ENCODE assay signal across 7 worm cellular contexts in the genomic region with DNA sequence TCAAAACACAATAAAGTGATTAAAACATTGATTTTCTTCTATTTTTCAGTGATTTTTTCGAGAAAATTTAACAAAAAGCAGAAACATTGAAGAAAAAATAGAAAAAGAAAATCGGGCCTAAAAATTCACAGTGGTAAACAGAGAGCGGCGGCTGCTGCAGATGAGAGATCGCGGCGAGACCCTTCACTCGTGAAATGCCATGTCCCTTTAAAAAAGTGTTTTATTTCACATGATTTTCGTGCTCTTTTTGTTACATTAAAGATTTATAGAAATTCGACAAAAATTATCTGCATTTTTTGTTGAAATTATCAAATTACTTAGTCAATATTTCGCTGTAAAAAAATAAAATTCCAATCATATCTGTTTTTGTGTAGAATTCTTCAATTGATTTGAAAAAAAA.
TF ChIP-seq lines count a peak whose summit lies in the region.

No protein-coding gene starts in this region.

TF ChIP-seq in whole organism, L1 larva, 84 proteins besides CTCF, POLR2A, EP300 and RAD21 (continued from another document and continues in another):
- peak in 1 of 6 experiments; percentile 68 for TF ChIP-seq elt-3 (tag; optimal IDR thresholded peaks at IDR 0.05; lab: Kevin White, UChicago)
- TF ChIP-seq fkh-4 (tag; optimal IDR thresholded peaks at IDR 0.05; lab: Kevin White, UChicago; ENCODE audit: borderline replicate concordance) = no peak
- TF ChIP-seq C16A3.4 (tag; optimal IDR thresholded peaks at IDR 0.05; lab: Kevin White, UChicago) = peak; percentile 60
- peak; percentile 78 for TF ChIP-seq nhr-71 (tag; optimal IDR thresholded peaks at IDR 0.05; lab: Kevin White, UChicago)
- TF ChIP-seq nhr-47 (tag; optimal IDR thresholded peaks at IDR 0.05; lab: Kevin White, UChicago) = peak; percentile 63
- TF ChIP-seq hlh-4 (tag; optimal IDR thresholded peaks at IDR 0.05; lab: Kevin White, UChicago) = no peak
- peak; percentile 11 for TF ChIP-seq blmp-1 (tag; optimal IDR thresholded peaks at IDR 0.05; lab: Kevin White, UChicago)
- TF ChIP-seq tbx-2 (tag; optimal IDR thresholded peaks at IDR 0.05; lab: Kevin White, UChicago) = peak; percentile 45
- peak; percentile 9; the same call in 1 of the 2 replicates for TF ChIP-seq isw-1 (GFP tag; IDR thresholded peaks at IDR 0.05; lab: Robert Waterston, UW)
- peak; percentile 64 for TF ChIP-seq swsn-7 (tag; optimal IDR thresholded peaks at IDR 0.05; lab: Kevin White, UChicago)
- TF ChIP-seq nhr-20 (tag; optimal IDR thresholded peaks at IDR 0.05; lab: Kevin White, UChicago) = peak; percentile 59
- peak; percentile 37 for TF ChIP-seq lin-39 (tag; optimal IDR thresholded peaks at IDR 0.05; lab: Kevin White, UChicago)
- TF ChIP-seq lsy-2 (tag; optimal IDR thresholded peaks at IDR 0.05; lab: Kevin White, UChicago) = peak; percentile 61 to 86
- peak; percentile 54 for TF ChIP-seq rnt-1 (tag; optimal IDR thresholded peaks at IDR 0.05; lab: Kevin White, UChicago)
- peak; percentile 63 for TF ChIP-seq lin-35 (GFP tag; optimal IDR thresholded peaks at IDR 0.05; lab: Kevin White, UChicago)
- TF ChIP-seq Y116A8C.19 (tag; optimal IDR thresholded peaks at IDR 0.05; lab: Kevin White, UChicago; ENCODE audit: borderline replicate concordance) = no peak
- no peak for TF ChIP-seq ztf-4 (tag; optimal IDR thresholded peaks at IDR 0.05; lab: Kevin White, UChicago)

TF ChIP-seq in whole organism, L2 larva, 48 proteins besides CTCF, POLR2A, EP300 and RAD21 (continued from another document):
- TF ChIP-seq lsy-2 (tag; optimal IDR thresholded peaks at IDR 0.05; lab: Kevin White, UChicago) (peak; percentile 0 to 83), egl-27 (tag; optimal IDR thresholded peaks at IDR 0.05; lab: Kevin White, UChicago) (no peak), F13H6.1 (tag; optimal IDR thresholded peaks at IDR 0.05; lab: Kevin White, UChicago) (peak; percentile 36), unc-55 (GFP tag; optimal IDR thresholded peaks at IDR 0.05; lab: Kevin White, UChicago) (peak; percentile 84), sma-9 (GFP tag; optimal IDR thresholded peaks at IDR 0.05; lab: Kevin White, UChicago) (peak; percentile 30), sma-9 (tag; optimal IDR thresholded peaks at IDR 0.05; lab: Kevin White, UChicago) (no peak), lin-11 (tag; optimal IDR thresholded peaks at IDR 0.05; lab: Kevin White, UChicago) (peak; percentile 61), gmeb-1 (tag; optimal IDR thresholded peaks at IDR 0.05; lab: Kevin White, UChicago) (peak; percentile 64), sem-4 (tag; optimal IDR thresholded peaks at IDR 0.05; lab: Kevin White, UChicago) (peak; percentile 28), nhr-12 (tag; optimal IDR thresholded peaks at IDR 0.05; lab: Kevin White, UChicago) (no peak), C34F6.9 (tag; optimal IDR thresholded peaks at IDR 0.05; lab: Kevin White, UChicago) (peak; percentile 72), nhr-129 (tag; optimal IDR thresholded peaks at IDR 0.05; lab: Kevin White, UChicago) (peak; percentile 35), ZK546.5 (tag; optimal IDR thresholded peaks at IDR 0.05; lab: Kevin White, UChicago) (no peak)

TF ChIP-seq in whole organism, L3 larva, 47 proteins besides CTCF, POLR2A, EP300 and RAD21 (continued from another document):
- TF ChIP-seq elt-2 (tag; optimal IDR thresholded peaks at IDR 0.05; lab: Kevin White, UChicago) (peak; percentile 34), pqm-1 (tag; optimal IDR thresholded peaks at IDR 0.05; lab: Kevin White, UChicago) (peak; percentile 27), ceh-9 (tag; optimal IDR thresholded peaks at IDR 0.05; lab: Kevin White, UChicago) (no peak), unc-62 (GFP tag; optimal IDR thresholded peaks at IDR 0.05; lab: Kevin White, UChicago) (no peak), ceh-28 (tag; optimal IDR thresholded peaks at IDR 0.05; lab: Kevin White, UChicago) (peak; percentile 12), hmg-11 (tag; optimal IDR thresholded peaks at IDR 0.05; lab: Kevin White, UChicago) (peak; percentile 85), nfya-1 (tag; optimal IDR thresholded peaks at IDR 0.05; lab: Kevin White, UChicago; ENCODE audit: insufficient read depth) (peak; percentile 77), snpc-4 (tag; optimal IDR thresholded peaks at IDR 0.05; lab: Kevin White, UChicago) (peak; percentile 80), nhr-23 (tag; optimal IDR thresholded peaks at IDR 0.05; lab: Kevin White, UChicago) (peak; percentile 51), sea-2 (GFP tag; optimal IDR thresholded peaks at IDR 0.05; lab: Kevin White, UChicago) (no peak), ZK546.5 (tag; optimal IDR thresholded peaks at IDR 0.05; lab: Kevin White, UChicago) (no peak), ztf-11 (tag; optimal IDR thresholded peaks at IDR 0.05; lab: Kevin White, UChicago) (no peak), zag-1 (tag; optimal IDR thresholded peaks at IDR 0.05; lab: Kevin White, UChicago) (no peak), ceh-82 (tag; optimal IDR thresholded peaks at IDR 0.05; lab: Kevin White, UChicago) (no peak), nhr-43 (tag; optimal IDR thresholded peaks at IDR 0.05; lab: Kevin White, UChicago; ENCODE audit: poor library complexity, severe bottlenecking) (peak; percentile 25), elt-3 (tag; optimal IDR thresholded peaks at IDR 0.05; lab: Kevin White, UChicago) (no peak), fkh-2 (tag; optimal IDR thresholded peaks at IDR 0.05; lab: Kevin White, UChicago) (no peak), nhr-11 (tag; optimal IDR thresholded peaks at IDR 0.05; lab: Kevin White, UChicago) (no peak), nhr-25 (tag; optimal IDR thresholded peaks at IDR 0.05; lab: Kevin White, UChicago) (peak; percentile 48)

TF ChIP-seq in whole organism, L4 larva, 104 proteins besides CTCF, POLR2A, EP300 and RAD21 (continued from another document and continues in another):
- TF ChIP-seq unc-39 (tag; optimal IDR thresholded peaks at IDR 0.05; lab: Kevin White, UChicago) = no peak
- no peak for TF ChIP-seq set-16 (GFP tag; IDR thresholded peaks at IDR 0.05; lab: Robert Waterston, UW)
- peak; percentile 67 for TF ChIP-seq T20F7.1 (GFP tag; optimal IDR thresholded peaks at IDR 0.05; lab: Kevin White, UChicago)
- no peak for TF ChIP-seq ceh-20 (GFP tag; IDR thresholded peaks at IDR 0.05; lab: Robert Waterston, UW)
- TF ChIP-seq ZK337.2 (GFP tag; IDR thresholded peaks at IDR 0.05; lab: Robert Waterston, UW) = no peak
- TF ChIP-seq lin-13 (GFP tag; optimal IDR thresholded peaks at IDR 0.05; lab: Kevin White, UChicago) = no peak
- TF ChIP-seq mep-1 (tag; optimal IDR thresholded peaks at IDR 0.05; lab: Kevin White, UChicago) = peak; percentile 77
- peak; percentile 64 for TF ChIP-seq nhr-6 (tag; optimal IDR thresholded peaks at IDR 0.05; lab: Kevin White, UChicago)
- TF ChIP-seq pha-4 (GFP tag; IDR thresholded peaks at IDR 0.05; lab: Robert Waterston, UW) = 0 out of 2 replicates have a peak, but pooled peaks have one; percentile 25
- peak; percentile 66 for TF ChIP-seq pha-4 (tag; optimal IDR thresholded peaks at IDR 0.05; lab: Kevin White, UChicago)
- TF ChIP-seq lin-39 (tag; optimal IDR thresholded peaks at IDR 0.05; lab: Kevin White, UChicago) = no peak
- no peak for TF ChIP-seq mdt-29 (GFP tag; IDR thresholded peaks at IDR 0.05; lab: Robert Waterston, UW)
- peak; percentile 42 for TF ChIP-seq rbr-2 (tag; optimal IDR thresholded peaks at IDR 0.05; lab: Kevin White, UChicago)
- TF ChIP-seq hif-1 (tag; optimal IDR thresholded peaks at IDR 0.05; lab: Kevin White, UChicago) = no peak
- no peak for TF ChIP-seq daf-19 (GFP tag; conservative IDR thresholded peaks at IDR 0.05; lab: Robert Waterston, UW)
- no peak for TF ChIP-seq madf-9 (GFP tag; conservative IDR thresholded peaks at IDR 0.05; lab: Robert Waterston, UW)
- no peak for TF ChIP-seq php-3 (GFP tag; IDR thresholded peaks at IDR 0.05; lab: Robert Waterston, UW)
- TF ChIP-seq T26A8.4 (GFP tag; IDR thresholded peaks at IDR 0.05; lab: Robert Waterston, UW) = peak; percentile 20; the same call in 1 of the 2 replicates
- TF ChIP-seq ctbp-1 (GFP tag; IDR thresholded peaks at IDR 0.05; lab: Robert Waterston, UW) = no peak
- TF ChIP-seq ztf-7 (tag; optimal IDR thresholded peaks at IDR 0.05; lab: Kevin White, UChicago) = peak; percentile 7
- no peak for TF ChIP-seq zip-11 (GFP tag; IDR thresholded peaks at IDR 0.05; lab: Robert Waterston, UW)

TF ChIP-seq in whole organism, late embryonic, 69 proteins besides CTCF, POLR2A, EP300 and RAD21 (continued from another document):
- TF ChIP-seq dve-1 (tag; optimal IDR thresholded peaks at IDR 0.05; lab: Kevin White, UChicago) = peak; percentile 8
- TF ChIP-seq hlh-15 (tag; optimal IDR thresholded peaks at IDR 0.05; lab: Kevin White, UChicago) = no peak
- TF ChIP-seq nfya-1 (tag; optimal IDR thresholded peaks at IDR 0.05; lab: Kevin White, UChicago) = peak; percentile 39
- TF ChIP-seq ceh-14 (tag; optimal IDR thresholded peaks at IDR 0.05; lab: Kevin White, UChicago) = no peak

TF ChIP-seq in whole organism, mixed stage, embryonic, 35 proteins besides CTCF, POLR2A, EP300 and RAD21 (continued from another document):
- TF ChIP-seq lin-13 (tag; optimal IDR thresholded peaks at IDR 0.05; lab: Kevin White, UChicago) (peak; percentile 33), ces-1 (GFP tag; optimal IDR thresholded peaks at IDR 0.05; lab: Kevin White, UChicago) (peak; percentile 9), blmp-1 (tag; optimal IDR thresholded peaks at IDR 0.05; lab: Kevin White, UChicago) (no peak), nhr-2 (tag; optimal IDR thresholded peaks at IDR 0.05; lab: Kevin White, UChicago) (no peak), ham-2 (GFP tag; optimal IDR thresholded peaks at IDR 0.05; lab: Kevin White, UChicago) (no peak), unc-120 (tag; optimal IDR thresholded peaks at IDR 0.05; lab: Kevin White, UChicago; ENCODE audit: poor library complexity, severe bottlenecking) (no peak), unc-62 (GFP tag; optimal IDR thresholded peaks at IDR 0.05; lab: Kevin White, UChicago) (no peak), M03D4.4 (tag; optimal IDR thresholded peaks at IDR 0.05; lab: Kevin White, UChicago) (no peak), elt-3 (tag; optimal IDR thresholded peaks at IDR 0.05; lab: Kevin White, UChicago) (no peak), lin-32 (GFP tag; optimal IDR thresholded peaks at IDR 0.05; lab: Kevin White, UChicago) (no peak), ztf-11 (tag; optimal IDR thresholded peaks at IDR 0.05; lab: Kevin White, UChicago) (no peak), ceh-43 (GFP tag; optimal IDR thresholded peaks at IDR 0.05; lab: Kevin White, UChicago) (no peak), drap-1 (GFP tag; optimal IDR thresholded peaks at IDR 0.05; lab: Kevin White, UChicago) (no peak), zip-8 (tag; optimal IDR thresholded peaks at IDR 0.05; lab: Kevin White, UChicago) (no peak), flh-1 (GFP tag; optimal IDR thresholded peaks at IDR 0.05; lab: Kevin White, UChicago) (no peak), lsy-2 (tag; optimal IDR thresholded peaks at IDR 0.05; lab: Kevin White, UChicago) (peak; percentile 50), nhr-237 (tag; optimal IDR thresholded peaks at IDR 0.05; lab: Kevin White, UChicago) (peak; percentile 32)
TF ChIP-seq in whole organism, mixed stage, embryonic: peak in this region for 8.

TF ChIP-seq in whole organism, young adult, 124 proteins besides CTCF, POLR2A, EP300 and RAD21 (continued from another document and continues in another):
- peak; percentile 51 for TF ChIP-seq F23B12.7 (tag; optimal IDR thresholded peaks at IDR 0.05; lab: Kevin White, UChicago; ENCODE audit: insufficient read depth)
- no peak for TF ChIP-seq ztf-6 (GFP tag; IDR thresholded peaks at IDR 0.05; lab: Robert Waterston, UW)
- TF ChIP-seq C17E4.6 (GFP tag; IDR thresholded peaks at IDR 0.05; lab: Robert Waterston, UW) = no peak
- no peak for TF ChIP-seq F22D6.2 (tag; optimal IDR thresholded peaks at IDR 0.05; lab: Kevin White, UChicago)
- TF ChIP-seq hlh-12 (tag; optimal IDR thresholded peaks at IDR 0.05; lab: Kevin White, UChicago) = no peak
- TF ChIP-seq nhr-80 (tag; optimal IDR thresholded peaks at IDR 0.05; lab: Kevin White, UChicago) = peak; percentile 35
- TF ChIP-seq unc-62 (GFP tag; optimal IDR thresholded peaks at IDR 0.05; lab: Kevin White, UChicago) = no peak
- peak; percentile 52 for TF ChIP-seq snpc-1.1 (tag; optimal IDR thresholded peaks at IDR 0.05; lab: Kevin White, UChicago; ENCODE audit: insufficient read depth)
- TF ChIP-seq hmg-1.2 (GFP tag; IDR thresholded peaks at IDR 0.05; lab: Robert Waterston, UW) = peak; percentile 44; the same call in 1 of the 2 replicates
- no peak for TF ChIP-seq pha-4 (tag; optimal IDR thresholded peaks at IDR 0.05; lab: Kevin White, UChicago)
- no peak for TF ChIP-seq nhr-27 (tag; optimal IDR thresholded peaks at IDR 0.05; lab: Kevin White, UChicago)
- no peak for TF ChIP-seq xnd-1 (tag; optimal IDR thresholded peaks at IDR 0.05; lab: Kevin White, UChicago)
- no peak for TF ChIP-seq chd-7 (tag; optimal IDR thresholded peaks at IDR 0.05; lab: Kevin White, UChicago)
- no peak for TF ChIP-seq ceh-27 (GFP tag; optimal IDR thresholded peaks at IDR 0.05; lab: Kevin White, UChicago)
- TF ChIP-seq attf-5 (GFP tag; optimal IDR thresholded peaks at IDR 0.05; lab: Kevin White, UChicago) = no peak
- TF ChIP-seq snpc-4 (GFP tag; optimal IDR thresholded peaks at IDR 0.05; lab: Kevin White, UChicago) = peak; percentile 80
- TF ChIP-seq snpc-4 (tag; optimal IDR thresholded peaks at IDR 0.05; lab: Kevin White, UChicago) = peak; percentile 70 to 79 (median 76)
- no peak for TF ChIP-seq F57C9.4 (tag; optimal IDR thresholded peaks at IDR 0.05; lab: Kevin White, UChicago)
- no peak for TF ChIP-seq lsy-27 (tag; optimal IDR thresholded peaks at IDR 0.05; lab: Kevin White, UChicago; ENCODE audit: borderline replicate concordance, insufficient read depth)
- TF ChIP-seq F37B4.10 (GFP tag; IDR thresholded peaks at IDR 0.05; lab: Robert Waterston, UW) = no peak
- TF ChIP-seq ceh-91 (GFP tag; IDR thresholded peaks at IDR 0.05; lab: Robert Waterston, UW) = 0 out of 2 replicates have a peak, but pooled peaks have one; percentile 18
- TF ChIP-seq die-1 (tag; optimal IDR thresholded peaks at IDR 0.05; lab: Kevin White, UChicago) = no peak
- no peak for TF ChIP-seq zfh-2 (GFP tag; conservative IDR thresholded peaks at IDR 0.05; lab: Robert Waterston, UW)
- no peak for TF ChIP-seq madf-8 (GFP tag; conservative IDR thresholded peaks at IDR 0.05; lab: Robert Waterston, UW)
- TF ChIP-seq ZK185.1 (tag; optimal IDR thresholded peaks at IDR 0.05; lab: Kevin White, UChicago; ENCODE audit: poor library complexity, severe bottlenecking) = peak; percentile 1
- no peak for TF ChIP-seq ztf-22 (GFP tag; optimal IDR thresholded peaks at IDR 0.05; lab: Kevin White, UChicago)
- no peak for TF ChIP-seq ztf-28 (GFP tag; IDR thresholded peaks at IDR 0.05; lab: Robert Waterston, UW)
- TF ChIP-seq rec-8 (tag; optimal IDR thresholded peaks at IDR 0.05; lab: Kevin White, UChicago) = no peak
- TF ChIP-seq aptf-2 (GFP tag; conservative IDR thresholded peaks at IDR 0.05; lab: Robert Waterston, UW) = no peak
- no peak for TF ChIP-seq zim-3 (tag; optimal IDR thresholded peaks at IDR 0.05; lab: Kevin White, UChicago)
- TF ChIP-seq lsl-1 (GFP tag; optimal IDR thresholded peaks at IDR 0.05; lab: Kevin White, UChicago) = no peak
- no peak for TF ChIP-seq bed-2 (GFP tag; IDR thresholded peaks at IDR 0.05; lab: Robert Waterston, UW)
- TF ChIP-seq akir-1 (GFP tag; optimal IDR thresholded peaks at IDR 0.05; lab: Kevin White, UChicago) = no peak
- peak; percentile 8 for TF ChIP-seq madf-10 (tag; optimal IDR thresholded peaks at IDR 0.05; lab: Kevin White, UChicago)
- peak in 1 of 3 experiments; percentile 70 for TF ChIP-seq lin-35 (GFP tag; optimal IDR thresholded peaks at IDR 0.05; lab: Kevin White, UChicago)
- TF ChIP-seq B0261.1 (tag; optimal IDR thresholded peaks at IDR 0.05; lab: Kevin White, UChicago) = no peak
- no peak for TF ChIP-seq T26A5.8 (tag; optimal IDR thresholded peaks at IDR 0.05; lab: Kevin White, UChicago)
- TF ChIP-seq egl-44 (GFP tag; IDR thresholded peaks at IDR 0.05; lab: Robert Waterston, UW) = no peak
- TF ChIP-seq B0336.3 (GFP tag; IDR thresholded peaks at IDR 0.05; lab: Robert Waterston, UW) = no peak
- TF ChIP-seq lin-54 (GFP tag; optimal IDR thresholded peaks at IDR 0.05; lab: Kevin White, UChicago) = no peak
- TF ChIP-seq nfyb-1 (GFP tag; IDR thresholded peaks at IDR 0.05; lab: Robert Waterston, UW) = no peak
- no peak for TF ChIP-seq ets-4 (GFP tag; optimal IDR thresholded peaks at IDR 0.05; lab: Kevin White, UChicago)
- no peak for TF ChIP-seq lir-1 (GFP tag; conservative IDR thresholded peaks at IDR 0.05; lab: Robert Waterston, UW)
- peak; percentile 89 for TF ChIP-seq F33H1.4 (GFP tag; IDR thresholded peaks at IDR 0.05; lab: Robert Waterston, UW)
- TF ChIP-seq tbx-9 (tag; optimal IDR thresholded peaks at IDR 0.05; lab: Kevin White, UChicago; ENCODE audit: borderline replicate concordance) = no peak
- TF ChIP-seq lag-1 (GFP tag; IDR thresholded peaks at IDR 0.05; lab: Robert Waterston, UW) = no peak
